Fruit fly (Drosophila melanogaster) whole organism, embryonic: Measurements from ENCODE around the gene CG17109.

Experiments
- Adf1 ChIP-seq: fragments of 200-800 bp; sonication (Bioruptor generic); IDR thresholded peaks from 2 replicates; pipeline ENCODE4 v1.3.6; 2022; ENCODE audit warnings: missing biosample characterization, missing genetic modification characterization
- Atf-2 ChIP-seq: fragments of 200-800 bp; sonication (Bioruptor generic); optimal IDR thresholded peaks from 2 replicates; lab custom pipeline; 2016; ENCODE audit warnings: missing biosample characterization, missing genetic modification characterization
- CG11085 ChIP-seq: fragments of 200-800 bp; sonication (Bioruptor generic); IDR thresholded peaks from 2 replicates; pipeline ENCODE4 v1.3.6; 2022; ENCODE audit warnings: missing biosample characterization, missing genetic modification characterization
- CG11723 ChIP-seq: fragments of 200-800 bp; sonication (Bioruptor generic); optimal IDR thresholded peaks from 2 replicates; lab custom pipeline; 2017; ENCODE audit warnings: missing biosample characterization, mild to moderate bottlenecking, missing genetic modification characterization
- CG12219 ChIP-seq: fragments of 200-800 bp; sonication (Bioruptor generic); optimal IDR thresholded peaks from 3 replicates; lab custom pipeline; 2018; ENCODE audit warnings: missing biosample characterization, mild to moderate bottlenecking, missing genetic modification characterization
- CG14050 ChIP-seq: fragments of 200-800 bp; sonication (Bioruptor generic); IDR thresholded peaks from 3 replicates; pipeline ENCODE4 v1.3.6; 2022; ENCODE audit warnings: missing biosample characterization, missing genetic modification characterization
- CG15514 ChIP-seq: fragments of 200-800 bp; sonication (Bioruptor generic); optimal IDR thresholded peaks from 3 replicates; lab custom pipeline; 2017; ENCODE audit warnings: missing biosample characterization, missing genetic modification characterization, mild to moderate bottlenecking, moderate library complexity, missing genetic modification reagents
- CG1792 ChIP-seq: fragments of 200-800 bp; sonication (Bioruptor generic); optimal IDR thresholded peaks from 2 replicates; lab custom pipeline; 2016; ENCODE audit warnings: missing biosample characterization, missing genetic modification characterization
- CG2889 ChIP-seq: fragments of 200-800 bp; sonication (Bioruptor generic); IDR thresholded peaks from 3 replicates; pipeline ENCODE4 v1.3.6; 2022; ENCODE audit warnings: missing biosample characterization, missing genetic modification characterization
- CG34376 ChIP-seq: fragments of 200-800 bp; sonication (Bioruptor generic); optimal IDR thresholded peaks from 2 replicates; lab custom pipeline; 2018; ENCODE audit warnings: missing biosample characterization, mild to moderate bottlenecking, missing genetic modification characterization
- CG3726 ChIP-seq: fragments of 200-800 bp; sonication (Bioruptor generic); IDR thresholded peaks from 3 replicates; pipeline ENCODE4, ENCODE4 v1.3.6; 2022; ENCODE audit warnings: missing biosample characterization, missing genetic modification characterization
- CG4707 ChIP-seq: fragments of 200-800 bp; sonication (Bioruptor generic); optimal IDR thresholded peaks from 2 replicates; lab custom pipeline; 2018; ENCODE audit warnings: missing biosample characterization, mild to moderate bottlenecking, missing genetic modification characterization, moderate library complexity
- CG7987 ChIP-seq: fragments of 200-800 bp; sonication (Bioruptor generic); optimal IDR thresholded peaks from 2 replicates; lab custom pipeline; 2018; ENCODE audit warnings: missing biosample characterization, mild to moderate bottlenecking, missing genetic modification characterization, moderate library complexity
- CG9727 ChIP-seq: fragments of 200-800 bp; sonication (Bioruptor generic); optimal IDR thresholded peaks from 3 replicates; lab custom pipeline; 2017; ENCODE audit warnings: missing biosample characterization, mild to moderate bottlenecking, missing genetic modification characterization
- CHES-1-like ChIP-seq: fragments of 200-800 bp; sonication (Bioruptor generic); optimal IDR thresholded peaks from 2 replicates; lab custom pipeline; 2016; ENCODE audit warnings: missing biosample characterization, missing genetic modification characterization
- Dbx ChIP-seq: fragments of 200-800 bp; sonication (Bioruptor generic); IDR thresholded peaks from 3 replicates; pipeline ENCODE4 v1.3.6; 2022; ENCODE audit warnings: missing biosample characterization, missing genetic modification characterization
- Doc2 ChIP-seq: fragments of 200-800 bp; sonication (Bioruptor generic); IDR thresholded peaks from 2 replicates; pipeline ENCODE4 v1.3.6; 2022; ENCODE audit warnings: missing biosample characterization, missing genetic modification characterization
- E2f2 ChIP-seq: fragments of 200-800 bp; sonication (Bioruptor generic); IDR thresholded peaks from 2 replicates; pipeline ENCODE4 v1.3.6; 2022; ENCODE audit warnings: missing biosample characterization, missing genetic modification characterization
- Ets65A ChIP-seq: fragments of 200-800 bp; sonication (Bioruptor generic); peaks from one replicate; lab custom pipeline; 2016; ENCODE audit warnings: missing biosample characterization, missing genetic modification characterization
- Ets97D ChIP-seq: fragments of 200-800 bp; sonication (Bioruptor generic); optimal IDR thresholded peaks from 3 replicates; lab custom pipeline; 2016; ENCODE audit warnings: missing biosample characterization, missing genetic modification characterization
- Oaz ChIP-seq: fragments of 200-800 bp; sonication (Bioruptor generic); IDR thresholded peaks from 2 replicates; pipeline ENCODE4 v1.3.6; 2022; ENCODE audit warnings: missing biosample characterization, missing genetic modification characterization
- Scr ChIP-seq: fragments of 200-800 bp; sonication (Bioruptor generic); IDR thresholded peaks from 2 replicates; pipeline ENCODE4 v1.3.6; 2022; ENCODE audit warnings: missing biosample characterization, missing genetic modification characterization; ENCODE audit not compliant: partially characterized antibody
- amos ChIP-seq: fragments of 200-800 bp; sonication (Bioruptor generic); IDR thresholded peaks from 2 replicates; pipeline ENCODE4 v1.3.6; 2022; ENCODE audit warnings: missing biosample characterization, missing genetic modification characterization; ENCODE audit not compliant: partially characterized antibody
- aop ChIP-seq: fragments of 200-800 bp; sonication (Bioruptor generic); IDR thresholded peaks from 2 replicates; pipeline ENCODE4 v1.3.6; 2022; ENCODE audit warnings: missing biosample characterization, missing genetic modification characterization
- ara ChIP-seq: fragments of 200-800 bp; sonication (Bioruptor generic); IDR thresholded peaks from 2 replicates; pipeline ENCODE4 v1.3.6; 2022; ENCODE audit warnings: missing biosample characterization, missing genetic modification characterization
- chif ChIP-seq, 2 experiments: fragments of 200-800 bp; sonication (Bioruptor generic); optimal IDR thresholded peaks; 3 replicates each; lab custom pipeline; 2016; ENCODE audit warnings: missing biosample characterization in 2 of 2, missing genetic modification characterization in 2 of 2
- ems ChIP-seq: fragments of 200-800 bp; sonication (Bioruptor generic); optimal IDR thresholded peaks from 3 replicates; lab custom pipeline; 2016; ENCODE audit warnings: missing biosample characterization, missing genetic modification characterization
- ewg ChIP-seq: fragments of 200-800 bp; sonication (Bioruptor generic); optimal IDR thresholded peaks from 3 replicates; lab custom pipeline; 2017; ENCODE audit warnings: mild to moderate bottlenecking, missing biosample characterization, missing genetic modification reagents, missing genetic modification characterization
- exex ChIP-seq: fragments of 200-800 bp; sonication (Bioruptor generic); optimal IDR thresholded peaks from 4 replicates; lab custom pipeline; 2018; ENCODE audit warnings: missing biosample characterization, mild to moderate bottlenecking, missing genetic modification characterization, moderate library complexity
- fd64A ChIP-seq: fragments of 200-800 bp; sonication (Bioruptor generic); optimal IDR thresholded peaks from 3 replicates; lab custom pipeline; 2018; ENCODE audit warnings: missing biosample characterization, mild to moderate bottlenecking, missing genetic modification characterization
- ftz-f1 ChIP-seq: fragments of 200-800 bp; sonication (Bioruptor generic); optimal IDR thresholded peaks from 2 replicates; lab custom pipeline; 2016; ENCODE audit warnings: missing biosample characterization, missing genetic modification characterization
- gce ChIP-seq: fragments of 200-800 bp; sonication (Bioruptor generic); IDR thresholded peaks from 3 replicates; pipeline ENCODE4 v1.3.6; 2022; ENCODE audit warnings: missing biosample characterization, missing genetic modification characterization
- mam ChIP-seq: fragments of 200-800 bp; sonication (Bioruptor generic); optimal IDR thresholded peaks from 3 replicates; lab custom pipeline; 2016; ENCODE audit warnings: missing biosample characterization, missing genetic modification characterization
- mirr ChIP-seq: fragments of 200-800 bp; sonication (Bioruptor generic); optimal IDR thresholded peaks from 3 replicates; lab custom pipeline; 2018; ENCODE audit warnings: missing biosample characterization, mild to moderate bottlenecking, missing genetic modification characterization
- mld ChIP-seq: fragments of 200-800 bp; sonication (Bioruptor generic); IDR thresholded peaks from 3 replicates; pipeline ENCODE4 v1.3.6; 2022; ENCODE audit warnings: missing biosample characterization, missing genetic modification characterization; ENCODE audit not compliant: partially characterized antibody
- nom ChIP-seq: fragments of 200-800 bp; sonication (Bioruptor generic); optimal IDR thresholded peaks from 2 replicates; lab custom pipeline; 2017; ENCODE audit warnings: missing biosample characterization, missing genetic modification characterization, mild to moderate bottlenecking, moderate library complexity, missing genetic modification reagents
- peb ChIP-seq: fragments of 200-800 bp; sonication (Bioruptor generic); IDR thresholded peaks from 2 replicates; pipeline ENCODE4 v1.3.6; 2022; ENCODE audit warnings: missing biosample characterization, missing genetic modification characterization
- sd ChIP-seq: fragments of 200-800 bp; sonication (Bioruptor generic); optimal IDR thresholded peaks from 3 replicates; lab custom pipeline; 2018; ENCODE audit warnings: missing biosample characterization, mild to moderate bottlenecking, missing genetic modification characterization, moderate library complexity
- sob ChIP-seq: fragments of 200-800 bp; sonication (Bioruptor generic); IDR thresholded peaks from 2 replicates; pipeline ENCODE4 v1.3.6; 2022; ENCODE audit warnings: missing biosample characterization, missing genetic modification characterization
- sug ChIP-seq: fragments of 200-800 bp; optimal IDR thresholded peaks from 2 replicates; lab custom pipeline; 2019; ENCODE audit warnings: missing biosample characterization, mild to moderate bottlenecking, missing genetic modification characterization, moderate library complexity
- trem ChIP-seq: fragments of 200-800 bp; optimal IDR thresholded peaks from 3 replicates; lab custom pipeline; 2019; ENCODE audit warnings: missing biosample characterization, mild to moderate bottlenecking, missing genetic modification characterization, moderate library complexity
- vnd ChIP-seq: fragments of 200-800 bp; sonication (Bioruptor generic); IDR thresholded peaks from 3 replicates; pipeline ENCODE4 v1.3.6; 2022; ENCODE audit warnings: missing biosample characterization, missing genetic modification characterization; ENCODE audit not compliant: partially characterized antibody
- vvl ChIP-seq: fragments of 200-800 bp; sonication (Bioruptor generic); IDR thresholded peaks from 2 replicates; pipeline ENCODE4 v1.3.6; 2022; ENCODE audit warnings: missing biosample characterization, missing genetic modification characterization

The CG17109 gene

DNA sequence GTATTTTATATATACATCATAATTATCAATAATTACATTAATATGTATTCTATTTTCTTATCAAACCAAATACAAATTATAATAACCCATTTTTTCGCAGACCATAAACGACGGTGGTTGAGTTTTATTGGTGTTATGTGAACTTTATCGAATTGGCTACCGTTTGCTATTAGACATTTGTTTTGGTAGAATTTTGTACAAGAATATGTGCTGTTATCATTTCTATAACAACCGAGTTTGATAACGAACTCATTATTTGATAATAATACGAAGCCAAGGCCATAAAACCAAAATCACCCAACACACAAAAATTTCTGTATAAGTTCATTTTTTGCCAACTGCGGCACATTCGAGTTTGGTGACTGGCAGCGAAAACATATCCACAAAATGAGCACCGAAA is at the start of gene CG17109:
Gene CG17109 (plus strand): TSS at position 345 of the 400 bp plus-strand sequence.
- TF ChIP-seq ftz-f1 (GFP tag; lab: Kevin White, UChicago) (no peak), trem (no peak), exex (tag; lab: Kevin White, UChicago) (peak; percentile 93), chif (GFP tag; optimal IDR thresholded peaks at IDR 0.05; lab: Kevin White, UChicago) (no peak), CHES-1-like (GFP tag; lab: Kevin White, UChicago) (no peak), gce (GFP tag; lab: Robert Waterston, UW) (no peak), Doc2 (no peak), Ets65A (GFP tag; lab: Kevin White, UChicago) (no peak), Atf-2 (no peak), ems (GFP tag; lab: Kevin White, UChicago) (no peak), Scr (GFP tag; lab: Robert Waterston, UW) (no peak), nom (no peak), fd64A (GFP tag; lab: Kevin White, UChicago) (no peak), CG12219 (GFP tag; lab: Kevin White, UChicago) (no peak), CG4707 (no peak), Ets97D (GFP tag; lab: Kevin White, UChicago) (no peak), vnd (GFP tag; lab: Robert Waterston, UW) (no peak), CG3726 (GFP tag; lab: Robert Waterston, UW) (no peak), E2f2 (GFP tag; lab: Robert Waterston, UW) (no peak), vvl (GFP tag; lab: Robert Waterston, UW) (no peak), mirr (GFP tag; lab: Kevin White, UChicago) (peak; percentile 14), sd (tag; lab: Kevin White, UChicago) (peak; percentile 2), aop (GFP tag; lab: Robert Waterston, UW) (no peak), CG34376 (GFP tag; lab: Kevin White, UChicago) (peak; percentile 86), ara (GFP tag; lab: Robert Waterston, UW) (no peak), CG11085 (GFP tag; lab: Robert Waterston, UW) (no peak), CG15514 (GFP tag; lab: Kevin White, UChicago) (no peak), mam (no peak), sug (tag; lab: Kevin White, UChicago) (peak; percentile 32), mld (GFP tag; lab: Robert Waterston, UW) (no peak), CG9727 (GFP tag; lab: Kevin White, UChicago) (no peak), CG14050 (GFP tag; lab: Robert Waterston, UW) (no peak), ewg (GFP tag; lab: Kevin White, UChicago) (no peak), CG11723 (GFP tag; lab: Kevin White, UChicago) (no peak), CG1792 (GFP tag; lab: Kevin White, UChicago) (no peak), CG7987 (GFP tag; lab: Kevin White, UChicago) (no peak), CG2889 (no peak), amos (GFP tag; lab: Robert Waterston, UW) (no peak), peb (GFP tag; lab: Robert Waterston, UW) (no peak), Dbx (no peak), sob (GFP tag; lab: Robert Waterston, UW) (no peak), Adf1 (GFP tag; lab: Robert Waterston, UW) (no peak), Oaz (GFP tag; lab: Robert Waterston, UW) (no peak)
